Worm (Caenorhabditis elegans) whole organism, midembryonic: ENCODE data around the gene cchl-1.

ENCODE experiments used
- T22C8.4 ChIP-seq: fragments of 200-800 bp; sonication (Bioruptor generic); IDR thresholded peaks from 2 replicates; pipeline ENCODE4 v1.3.6; 2022; ENCODE audit warnings: missing genetic modification characterization, missing compliant biosample characterization
- klf-2 ChIP-seq: fragments of 200-800 bp; sonication (Bioruptor generic); conservative IDR thresholded peaks from 2 replicates; pipeline ENCODE4 v1.3.6; 2022; ENCODE audit warnings: missing genetic modification reagents, missing genetic modification characterization, missing compliant biosample characterization
- ref-1 ChIP-seq: fragments of 200-800 bp; sonication (Bioruptor generic); conservative IDR thresholded peaks from 2 replicates; pipeline ENCODE4 v1.3.6; 2022; ENCODE audit warnings: missing genetic modification reagents, missing genetic modification characterization, missing compliant biosample characterization
- tab-1 ChIP-seq: fragments of 200-800 bp; sonication (Bioruptor generic); IDR thresholded peaks from 2 replicates; pipeline ENCODE4 v1.3.6; 2022; ENCODE audit warnings: missing genetic modification characterization, missing compliant biosample characterization
- ztf-23 ChIP-seq: fragments of 200-800 bp; sonication (Bioruptor generic); IDR thresholded peaks from 2 replicates; pipeline ENCODE4 v1.3.6; 2022; ENCODE audit warnings: missing genetic modification reagents, missing genetic modification characterization, missing compliant biosample characterization
- ztf-29 ChIP-seq: fragments of 200-800 bp; sonication (Bioruptor generic); IDR thresholded peaks from 2 replicates; pipeline ENCODE4 v1.3.6; 2022; ENCODE audit warnings: missing genetic modification reagents, missing genetic modification characterization, missing compliant biosample characterization

ce11 chrII:11224045-11224481 is 12.1 kb downstream of the cchl-1 start:
- TF ChIP-seq ztf-29: no peak
- TF ChIP-seq T22C8.4 (GFP tag; lab: Robert Waterston, UW): no peak
- TF ChIP-seq ztf-23: no peak
- TF ChIP-seq ref-1 (GFP tag; lab: Robert Waterston, UW): no peak
- TF ChIP-seq klf-2: no peak
- TF ChIP-seq tab-1 (GFP tag; lab: Robert Waterston, UW): no peak; the same call in 1 of the 2 replicates
